Worm (Caenorhabditis elegans) whole organism, early embryonic: ENCODE data around the gene B0244.15.

ENCODE experiments used
- B0310.2 ChIP-seq: sonication (generic microtip); optimal IDR thresholded peaks from 2 replicates; lab custom pipeline; 2016; ENCODE audit warnings: mild to moderate bottlenecking, missing genetic modification characterization, missing compliant biosample characterization
- F13C5.2 ChIP-seq: sonication (generic microtip); optimal IDR thresholded peaks from 2 replicates; lab custom pipeline; 2017; ENCODE audit warnings: mild to moderate bottlenecking, missing genetic modification characterization, inconsistent platforms, missing compliant biosample characterization
- aly-1 ChIP-seq: sonication (generic microtip); optimal IDR thresholded peaks from 2 replicates; lab custom pipeline; 2016; ENCODE audit warnings: missing genetic modification characterization, missing compliant biosample characterization
- ama-1 ChIP-seq: fragments of 150-350 bp; optimal IDR thresholded peaks from 2 replicates; lab custom pipeline; 2014
- ceh-13 ChIP-seq: fragments of 200-800 bp; sonication (Bioruptor generic); optimal IDR thresholded peaks from 2 replicates; lab custom pipeline; 2018; ENCODE audit warnings: mild to moderate bottlenecking, missing genetic modification characterization, missing compliant biosample characterization
- ceh-36 ChIP-seq: sonication (generic microtip); optimal IDR thresholded peaks from 2 replicates; lab custom pipeline; 2016; ENCODE audit warnings: missing genetic modification characterization, inconsistent platforms, missing compliant biosample characterization
- ets-7 ChIP-seq: sonication (generic microtip); optimal IDR thresholded peaks from 2 replicates; lab custom pipeline; 2016; ENCODE audit warnings: missing genotype, missing genetic modification characterization, missing compliant biosample characterization
- flt-1 ChIP-seq: fragments of 200-800 bp; sonication (Bioruptor generic); IDR thresholded peaks from 2 replicates; pipeline ENCODE4 v1.3.6; 2022; ENCODE audit warnings: missing genetic modification characterization, missing compliant biosample characterization
- hmbx-1 ChIP-seq: sonication (generic microtip); optimal IDR thresholded peaks from 2 replicates; lab custom pipeline; 2016; ENCODE audit warnings: mild to moderate bottlenecking, missing genetic modification characterization, missing compliant biosample characterization
- hmg-4 ChIP-seq: fragments of 200-800 bp; sonication (Bioruptor generic); optimal IDR thresholded peaks from 2 replicates; lab custom pipeline; 2018; ENCODE audit warnings: mild to moderate bottlenecking, missing genetic modification characterization, missing compliant biosample characterization
- hnd-1 ChIP-seq: sonication (generic microtip); optimal IDR thresholded peaks from 2 replicates; lab custom pipeline; 2016; ENCODE audit warnings: missing genetic modification characterization, missing compliant biosample characterization
- pes-1 ChIP-seq: fragments of 200-800 bp; sonication (Bioruptor generic); IDR thresholded peaks from 2 replicates; pipeline ENCODE4 v1.3.6; 2022; ENCODE audit warnings: missing genetic modification reagents, missing genetic modification characterization, missing compliant biosample characterization
- scrt-1 ChIP-seq: fragments of 200-800 bp; sonication (Bioruptor generic); IDR thresholded peaks from 2 replicates; pipeline ENCODE4 v1.3.6; 2022; ENCODE audit warnings: missing genetic modification characterization, missing compliant biosample characterization
- sea-1 ChIP-seq: fragments of 200-800 bp; sonication (Bioruptor generic); conservative IDR thresholded peaks from 2 replicates; pipeline ENCODE4 v1.3.6; 2022; ENCODE audit warnings: missing genetic modification characterization, missing compliant biosample characterization
- tbx-11 ChIP-seq: fragments of 200-800 bp; sonication (Bioruptor generic); IDR thresholded peaks from 2 replicates; pipeline ENCODE4 v1.3.6; 2022; ENCODE audit warnings: missing genetic modification characterization, missing compliant biosample characterization
- tbx-37 ChIP-seq: fragments of 200-800 bp; sonication (Bioruptor generic); conservative IDR thresholded peaks from 2 replicates; pipeline ENCODE4 v1.3.6; 2022; ENCODE audit warnings: missing genetic modification reagents, missing genetic modification characterization, missing compliant biosample characterization
- tra-4 ChIP-seq: sonication (generic microtip); optimal IDR thresholded peaks from 2 replicates; lab custom pipeline; 2017; ENCODE audit warnings: missing genetic modification characterization, missing compliant biosample characterization

The B0244.15 gene

DNA sequence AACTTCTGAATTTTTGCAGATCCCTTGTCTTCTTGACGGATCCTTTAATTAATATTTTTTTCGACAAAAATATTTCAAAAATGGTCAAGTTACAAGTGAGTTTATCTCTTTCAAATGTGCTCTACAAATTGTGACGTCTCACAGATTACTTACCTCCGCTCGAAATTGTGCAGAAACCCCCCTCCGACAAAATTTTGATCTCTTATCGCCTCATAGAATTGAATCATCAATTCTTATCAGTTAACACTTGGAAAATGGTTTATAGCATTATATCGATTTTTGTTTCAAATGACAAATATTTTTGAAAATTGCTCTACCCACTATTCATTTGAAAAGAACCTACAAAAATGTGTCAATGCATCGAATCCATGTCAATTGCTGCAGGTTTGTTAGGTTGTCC is 8.3 kb upstream of the B0244.15 start, which contains the start of gene B0244.10:
B0244.10 (plus strand) TSS at position 254 of the 400 bp plus-strand sequence.
- TF ChIP-seq hnd-1 (tag; lab: Kevin White, UChicago) (no peak), ceh-36 (tag; lab: Kevin White, UChicago) (no peak), hmbx-1 (tag; lab: Kevin White, UChicago) (no peak), pes-1 (GFP tag; lab: Robert Waterston, UW) (no peak), flt-1 (GFP tag; lab: Robert Waterston, UW) (no peak), ets-7 (no peak), B0310.2 (tag; lab: Kevin White, UChicago) (no peak), hmg-4 (no peak), tbx-37 (no peak), ama-1 (no peak), tra-4 (no peak), tbx-11 (GFP tag; lab: Robert Waterston, UW) (no peak), aly-1 (tag; lab: Kevin White, UChicago) (no peak), F13C5.2 (no peak), sea-1 (GFP tag; lab: Robert Waterston, UW) (no peak), scrt-1 (GFP tag; lab: Robert Waterston, UW) (no peak)

- no peak for TF ChIP-seq ets-7
- TF ChIP-seq ama-1, result no peak
- no peak for TF ChIP-seq tbx-37
- no peak for TF ChIP-seq flt-1 (GFP tag; lab: Robert Waterston, UW)
- no peak for TF ChIP-seq F13C5.2
- TF ChIP-seq ceh-13 (GFP tag; lab: Kevin White, UChicago), result no peak
- TF ChIP-seq tbx-11 (GFP tag; lab: Robert Waterston, UW), result no peak
- TF ChIP-seq tra-4, result no peak
- no peak for TF ChIP-seq hmg-4
- no peak for TF ChIP-seq sea-1 (GFP tag; lab: Robert Waterston, UW)
- no peak for TF ChIP-seq ceh-36 (tag; lab: Kevin White, UChicago)
- no peak for TF ChIP-seq aly-1 (tag; lab: Kevin White, UChicago)
- TF ChIP-seq hnd-1 (tag; lab: Kevin White, UChicago), result no peak
- TF ChIP-seq pes-1 (GFP tag; lab: Robert Waterston, UW), result no peak
- TF ChIP-seq hmbx-1 (tag; lab: Kevin White, UChicago), result no peak
- no peak for TF ChIP-seq scrt-1 (GFP tag; lab: Robert Waterston, UW)
- no peak for TF ChIP-seq B0310.2 (tag; lab: Kevin White, UChicago)
These were observed 5.5 kb upstream of the B0244.15 start, which contains the start of gene B0244.6 for ce11 chrIII:5737708-5738107. TSS of gene B0244.6 (plus strand) at chrIII:5738008.

ce11 chrIII:5740666-5741065 is 2.5 kb upstream of the B0244.15 start, which contains the start of gene B0244.16:
TSS of gene B0244.16 (plus strand) at chrIII:5740966.
- TF ChIP-seq tbx-37, result no peak
- no peak for TF ChIP-seq scrt-1 (GFP tag; lab: Robert Waterston, UW)
- no peak for TF ChIP-seq ets-7
- TF ChIP-seq ceh-36 (tag; lab: Kevin White, UChicago), result no peak
- no peak for TF ChIP-seq hmbx-1 (tag; lab: Kevin White, UChicago)
- TF ChIP-seq sea-1 (GFP tag; lab: Robert Waterston, UW), result no peak
- TF ChIP-seq ceh-13 (GFP tag; lab: Kevin White, UChicago), result no peak
- no peak for TF ChIP-seq tbx-11 (GFP tag; lab: Robert Waterston, UW)
- TF ChIP-seq F13C5.2, result no peak
- no peak for TF ChIP-seq ama-1

- TF ChIP-seq ama-1, result no peak
These were observed 1.4 kb downstream of the B0244.15 start, which contains the start of gene B0244.5 for ce11 chrIII:5744579-5744978. TSS of gene B0244.5 (plus strand) at chrIII:5744879.

DNA sequence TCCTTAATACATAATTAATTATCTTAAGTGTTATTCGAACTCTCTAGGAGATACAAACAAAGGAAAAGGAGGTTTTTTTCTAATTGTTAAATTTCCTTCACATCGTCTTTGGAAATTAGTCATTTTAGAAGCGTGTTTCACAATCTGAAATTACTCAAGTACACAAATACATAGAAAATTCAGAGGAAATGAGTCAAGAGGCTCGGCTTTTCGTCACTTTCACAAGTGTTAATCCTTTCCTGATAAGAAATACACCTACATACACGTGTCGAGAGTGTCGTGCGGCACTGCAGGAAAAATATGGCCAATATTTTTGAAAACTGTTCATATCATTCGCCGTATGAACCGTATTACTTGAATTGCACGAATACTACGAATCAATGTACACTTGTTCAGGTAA is 4.0 kb downstream of the B0244.15 start, which contains the start of gene B0244.4:
B0244.4 (plus strand) TSS at position 301 of the 400 bp plus-strand sequence.
- TF ChIP-seq tbx-11 (GFP tag; lab: Robert Waterston, UW) (no peak), hmbx-1 (tag; lab: Kevin White, UChicago) (no peak), ama-1 (no peak), tra-4 (no peak), ceh-13 (GFP tag; lab: Kevin White, UChicago) (no peak), hnd-1 (tag; lab: Kevin White, UChicago) (no peak), flt-1 (GFP tag; lab: Robert Waterston, UW) (no peak), pes-1 (GFP tag; lab: Robert Waterston, UW) (no peak), sea-1 (GFP tag; lab: Robert Waterston, UW) (no peak), aly-1 (tag; lab: Kevin White, UChicago) (no peak), ets-7 (no peak), tbx-37 (no peak)

- no peak for TF ChIP-seq hnd-1 (tag; lab: Kevin White, UChicago)
- no peak for TF ChIP-seq flt-1 (GFP tag; lab: Robert Waterston, UW)
- no peak for TF ChIP-seq tbx-37
- no peak for TF ChIP-seq ceh-36 (tag; lab: Kevin White, UChicago)
- no peak for TF ChIP-seq scrt-1 (GFP tag; lab: Robert Waterston, UW)
- no peak for TF ChIP-seq hmg-4
- no peak for TF ChIP-seq ets-7
- TF ChIP-seq F13C5.2, result no peak
- no peak for TF ChIP-seq B0310.2 (tag; lab: Kevin White, UChicago)
These were observed 5.2 kb downstream of the B0244.15 start for ce11 chrIII:5748360-5748759.

ce11 chrIII:5750503-5750902 is 7.3 kb downstream of the B0244.15 start:
- TF ChIP-seq B0310.2 (tag; lab: Kevin White, UChicago), result no peak
- no peak for TF ChIP-seq scrt-1 (GFP tag; lab: Robert Waterston, UW)
- TF ChIP-seq hmbx-1 (tag; lab: Kevin White, UChicago), result no peak
- no peak for TF ChIP-seq F13C5.2
- no peak for TF ChIP-seq ama-1
- TF ChIP-seq flt-1 (GFP tag; lab: Robert Waterston, UW), result no peak
- no peak for TF ChIP-seq tra-4
- no peak for TF ChIP-seq aly-1 (tag; lab: Kevin White, UChicago)
- no peak for TF ChIP-seq ceh-13 (GFP tag; lab: Kevin White, UChicago)
- TF ChIP-seq ceh-36 (tag; lab: Kevin White, UChicago), result no peak
- TF ChIP-seq ets-7, result no peak

ce11 chrIII:5755204-5755603 is 12.0 kb downstream of the B0244.15 start, which contains the start of gene ida-1:
TSS of gene ida-1 (plus strand) at chrIII:5755539.
- TF ChIP-seq ama-1 (no peak), hmbx-1 (tag; lab: Kevin White, UChicago) (no peak), hmg-4 (no peak), tra-4 (no peak)
